Fruit fly (Drosophila melanogaster): ENCODE measurements around the gene CG33928.

DNA sequence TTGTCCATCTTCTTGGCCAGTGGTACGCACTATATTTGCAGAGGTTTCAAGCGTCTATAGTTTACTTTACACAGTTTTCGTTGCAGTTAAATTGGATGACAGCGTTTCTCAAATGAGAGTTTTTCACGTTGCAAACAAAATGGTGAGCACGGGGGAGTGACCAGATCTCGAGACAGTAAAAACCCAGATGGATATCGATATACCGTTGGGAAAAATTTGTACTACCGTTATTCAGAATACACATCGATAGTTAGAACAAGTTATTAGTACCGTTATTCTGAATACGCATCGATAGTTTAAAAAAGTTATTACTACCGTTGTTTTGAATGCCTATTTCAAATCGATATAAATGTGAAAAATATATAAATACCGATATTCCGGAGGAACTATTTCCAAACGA, 41.3 kb upstream of the CG33928 start, which contains the start of gene cass:
- TF ChIP-seq Ets21C (GFP tag; optimal IDR thresholded peaks at IDR 0.05) (no peak), Hr4 (GFP tag; optimal IDR thresholded peaks at IDR 0.05) (no peak), CG16779 (tag; optimal IDR thresholded peaks at IDR 0.05) (no peak), fd59A (GFP tag; optimal IDR thresholded peaks at IDR 0.05) (no peak), Ets96B (tag; optimal IDR thresholded peaks at IDR 0.05) (no peak)
